Worm (Caenorhabditis elegans) whole organism, mixed stage, embryonic: Measurements from ENCODE around the gene K02E7.7.

Experiments used
- M03D4.4 ChIP-seq: sonication (generic microtip); optimal IDR thresholded peaks from 2 replicates; lab custom pipeline; 2017; ENCODE audit warnings: mild to moderate bottlenecking, missing genetic modification characterization, missing compliant biosample characterization
- bed-3 ChIP-seq: fragments of 200-800 bp; sonication (Bioruptor generic); optimal IDR thresholded peaks from 3 replicates; lab custom pipeline; 2018; ENCODE audit warnings: mild to moderate bottlenecking, missing genetic modification characterization, moderate library complexity, missing compliant biosample characterization
- blmp-1 ChIP-seq: fragments of 150-350 bp; optimal IDR thresholded peaks from 2 replicates; lab custom pipeline; 2014; ENCODE audit warnings: missing biosample characterization, missing genetic modification characterization
- ceh-39 ChIP-seq: fragments of 150-350 bp; optimal IDR thresholded peaks from 2 replicates; lab custom pipeline; 2014; ENCODE audit warnings: missing biosample characterization, missing genetic modification characterization
- ceh-43 ChIP-seq: fragments of 200-800 bp; sonication (Bioruptor generic); optimal IDR thresholded peaks from 2 replicates; lab custom pipeline; 2018; ENCODE audit warnings: mild to moderate bottlenecking, missing genetic modification characterization, moderate library complexity, missing compliant biosample characterization
- ceh-83 ChIP-seq: fragments of 200-800 bp; sonication (Bioruptor generic); optimal IDR thresholded peaks from 2 replicates; lab custom pipeline; 2018; ENCODE audit warnings: mild to moderate bottlenecking, missing genetic modification characterization, missing compliant biosample characterization
- ces-1 ChIP-seq: fragments of 150-350 bp; optimal IDR thresholded peaks from 2 replicates; lab custom pipeline; 2014; ENCODE audit warnings: missing biosample characterization, missing genetic modification reagents, missing genetic modification characterization
- cnd-1 ChIP-seq: fragments of 200-800 bp; sonication (Bioruptor generic); optimal IDR thresholded peaks from 2 replicates; lab custom pipeline; 2018; ENCODE audit warnings: mild to moderate bottlenecking, missing genetic modification characterization, missing compliant biosample characterization
- drap-1 ChIP-seq: fragments of 200-800 bp; sonication (Bioruptor generic); optimal IDR thresholded peaks from 3 replicates; lab custom pipeline; 2018; ENCODE audit warnings: mild to moderate bottlenecking, missing genetic modification characterization, missing compliant biosample characterization
- elt-1 ChIP-seq: sonication (generic microtip); optimal IDR thresholded peaks from 2 replicates; lab custom pipeline; 2017; ENCODE audit warnings: missing genetic modification characterization, mild to moderate bottlenecking, missing compliant biosample characterization, antibody characterized with exemption, moderate library complexity, borderline replicate concordance; ENCODE audit not compliant: insufficient read depth
- elt-3 ChIP-seq: fragments of 150-350 bp; optimal IDR thresholded peaks from 2 replicates; lab custom pipeline; 2014; ENCODE audit warnings: missing biosample characterization, missing genetic modification characterization
- flh-1 ChIP-seq: fragments of 200-800 bp; sonication (Bioruptor generic); optimal IDR thresholded peaks from 2 replicates; lab custom pipeline; 2018; ENCODE audit warnings: mild to moderate bottlenecking, missing genetic modification characterization, moderate library complexity, missing compliant biosample characterization
- ham-2 ChIP-seq: fragments of 200-800 bp; sonication (Bioruptor generic); optimal IDR thresholded peaks from 2 replicates; lab custom pipeline; 2018; ENCODE audit warnings: mild to moderate bottlenecking, missing genetic modification characterization, missing compliant biosample characterization
- hlh-1 ChIP-seq: fragments of 150-350 bp; optimal IDR thresholded peaks from 2 replicates; lab custom pipeline; 2014; ENCODE audit warnings: missing biosample characterization, missing genetic modification reagents, missing genetic modification characterization
- lin-13 ChIP-seq: fragments of 150-350 bp; optimal IDR thresholded peaks from 2 replicates; lab custom pipeline; 2014; ENCODE audit warnings: missing biosample characterization, missing genetic modification characterization
- lin-32 ChIP-seq: fragments of 200-800 bp; sonication (Bioruptor generic); optimal IDR thresholded peaks from 2 replicates; lab custom pipeline; 2018; ENCODE audit warnings: mild to moderate bottlenecking, missing genetic modification characterization, missing compliant biosample characterization
- lsy-2 ChIP-seq: fragments of 150-350 bp; optimal IDR thresholded peaks from 2 replicates; lab custom pipeline; 2014; ENCODE audit warnings: missing biosample characterization, missing genetic modification characterization
- mab-5 ChIP-seq: fragments of 150-350 bp; optimal IDR thresholded peaks from 2 replicates; lab custom pipeline; 2014; ENCODE audit warnings: missing biosample characterization, missing genetic modification characterization
- mep-1 ChIP-seq: fragments of 150-350 bp; optimal IDR thresholded peaks from 2 replicates; lab custom pipeline; 2017; ENCODE audit warnings: missing biosample characterization, missing genetic modification reagents, missing genetic modification characterization, inconsistent platforms
- mls-2 ChIP-seq: sonication (generic microtip); optimal IDR thresholded peaks from 2 replicates; lab custom pipeline; 2016; ENCODE audit warnings: mild to moderate bottlenecking, missing genetic modification characterization, moderate library complexity, missing compliant biosample characterization
- nhr-12 ChIP-seq: fragments of 150-350 bp; optimal IDR thresholded peaks from 2 replicates; lab custom pipeline; 2014; ENCODE audit warnings: missing biosample characterization, missing genetic modification characterization
- nhr-2 ChIP-seq: fragments of 150-350 bp; optimal IDR thresholded peaks from 2 replicates; lab custom pipeline; 2014; ENCODE audit warnings: missing biosample characterization, missing genetic modification characterization
- nhr-237 ChIP-seq: fragments of 150-350 bp; optimal IDR thresholded peaks from 2 replicates; lab custom pipeline; 2014; ENCODE audit warnings: missing biosample characterization, missing genetic modification characterization
- nhr-28 ChIP-seq: fragments of 150-350 bp; optimal IDR thresholded peaks from 2 replicates; lab custom pipeline; 2014; ENCODE audit warnings: missing biosample characterization, missing genetic modification characterization
- nhr-76 ChIP-seq: sonication (generic microtip); optimal IDR thresholded peaks from 2 replicates; lab custom pipeline; 2017; ENCODE audit warnings: missing biosample characterization, missing genetic modification characterization
- pha-4 ChIP-seq: fragments of 150-350 bp; optimal IDR thresholded peaks from 2 replicates; lab custom pipeline; 2018; ENCODE audit warnings: missing biosample characterization, missing genetic modification reagents, missing genetic modification characterization
- sem-2 ChIP-seq: fragments of 200-800 bp; sonication (Bioruptor generic); optimal IDR thresholded peaks from 2 replicates; lab custom pipeline; 2018; ENCODE audit warnings: mild to moderate bottlenecking, missing genetic modification characterization, missing compliant biosample characterization
- snpc-4 ChIP-seq: fragments of 150-350 bp; optimal IDR thresholded peaks from 2 replicates; lab custom pipeline; 2014; ENCODE audit warnings: missing biosample characterization, missing genetic modification characterization
- tbx-8 ChIP-seq: fragments of 200-800 bp; sonication (Bioruptor generic); optimal IDR thresholded peaks from 2 replicates; lab custom pipeline; 2018; ENCODE audit warnings: mild to moderate bottlenecking, missing genetic modification characterization, moderate library complexity, missing compliant biosample characterization
- unc-120 ChIP-seq: sonication (generic microtip); optimal IDR thresholded peaks from 2 replicates; lab custom pipeline; 2017; ENCODE audit warnings: missing genetic modification characterization, missing compliant biosample characterization; ENCODE audit not compliant: poor library complexity, severe bottlenecking
- unc-39 ChIP-seq: fragments of 150-350 bp; optimal IDR thresholded peaks from 2 replicates; lab custom pipeline; 2014; ENCODE audit warnings: missing biosample characterization, missing genetic modification characterization
- unc-62 ChIP-seq: fragments of 150-350 bp; optimal IDR thresholded peaks from 2 replicates; lab custom pipeline; 2014; ENCODE audit warnings: missing biosample characterization, missing genetic modification reagents, missing genetic modification characterization
- zip-8 ChIP-seq: fragments of 150-350 bp; optimal IDR thresholded peaks from 2 replicates; lab custom pipeline; 2014; ENCODE audit warnings: missing biosample characterization, missing genetic modification characterization
- ztf-11 ChIP-seq: fragments of 150-350 bp; optimal IDR thresholded peaks from 2 replicates; lab custom pipeline; 2014; ENCODE audit warnings: missing biosample characterization, missing genetic modification characterization

K02E7.7 gene

ce11 chrII:1086479-1086878, 31.7 kb downstream of the K02E7.7 start:
- TF ChIP-seq flh-1 (GFP tag; lab: Kevin White, UChicago) (no peak), nhr-12 (tag; lab: Kevin White, UChicago) (no peak), lsy-2 (no peak), blmp-1 (tag; lab: Kevin White, UChicago) (no peak), cnd-1 (tag; lab: Kevin White, UChicago) (no peak), elt-3 (tag; lab: Kevin White, UChicago) (no peak), ceh-43 (GFP tag; lab: Kevin White, UChicago) (no peak), ham-2 (GFP tag; lab: Kevin White, UChicago) (no peak), tbx-8 (GFP tag; lab: Kevin White, UChicago) (no peak), nhr-76 (no peak), sem-2 (no peak), nhr-2 (tag; lab: Kevin White, UChicago) (no peak), unc-62 (no peak), mab-5 (tag; lab: Kevin White, UChicago) (no peak), bed-3 (GFP tag; lab: Kevin White, UChicago) (no peak), lin-13 (tag; lab: Kevin White, UChicago) (no peak), pha-4 (no peak), ztf-11 (tag; lab: Kevin White, UChicago) (no peak), lin-32 (GFP tag; lab: Kevin White, UChicago) (no peak)

DNA sequence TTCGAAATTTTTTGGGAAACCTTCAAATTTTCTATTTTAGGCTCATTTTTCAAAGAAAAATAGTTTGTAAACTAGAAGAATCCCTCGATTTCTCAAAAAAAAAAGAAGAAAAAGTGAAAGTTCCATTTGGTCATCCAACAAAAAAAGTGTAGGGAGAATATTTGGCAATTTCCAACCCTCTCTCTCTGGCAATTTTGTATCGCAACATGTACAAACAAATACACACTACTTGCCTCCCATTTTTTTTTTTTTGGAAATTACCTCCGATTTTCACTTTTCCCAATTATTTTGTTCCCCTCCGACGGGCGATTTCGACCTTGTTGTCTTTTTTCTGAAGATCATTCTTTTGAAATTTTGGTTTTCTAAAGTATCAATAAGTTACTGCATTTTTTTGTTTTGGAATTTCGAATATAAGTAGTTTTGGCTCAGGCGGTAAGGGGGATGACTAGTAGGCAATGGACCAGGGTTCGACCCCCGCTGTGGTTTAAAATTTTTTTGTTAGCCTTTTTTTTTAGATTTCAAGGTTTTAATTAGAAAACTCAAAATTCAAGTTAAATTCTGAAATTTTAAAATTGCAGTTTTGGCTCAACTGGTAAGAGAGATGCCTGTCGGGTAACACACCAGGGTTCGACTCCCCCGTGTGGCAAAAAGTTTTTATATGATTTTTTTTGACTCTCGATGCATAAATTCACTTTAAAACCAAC, 33.9 kb downstream of the K02E7.7 start:
- TF ChIP-seq M03D4.4 (tag; lab: Kevin White, UChicago): no peak
- TF ChIP-seq ces-1 (GFP tag; lab: Kevin White, UChicago): no peak
- TF ChIP-seq nhr-237 (tag; lab: Kevin White, UChicago): no peak
- TF ChIP-seq ceh-83 (GFP tag; lab: Kevin White, UChicago): no peak
- no peak for TF ChIP-seq zip-8 (tag; lab: Kevin White, UChicago)
- no peak for TF ChIP-seq flh-1 (GFP tag; lab: Kevin White, UChicago)
- TF ChIP-seq lin-13 (tag; lab: Kevin White, UChicago): no peak
- TF ChIP-seq mab-5 (tag; lab: Kevin White, UChicago): no peak
- no peak for TF ChIP-seq mep-1
- no peak for TF ChIP-seq hlh-1
- TF ChIP-seq lsy-2: no peak
- TF ChIP-seq unc-62: no peak
- no peak for TF ChIP-seq ceh-43 (GFP tag; lab: Kevin White, UChicago)
- no peak for TF ChIP-seq nhr-12 (tag; lab: Kevin White, UChicago)
- no peak for TF ChIP-seq drap-1 (GFP tag; lab: Kevin White, UChicago)
- no peak for TF ChIP-seq unc-120 (tag; lab: Kevin White, UChicago)
- no peak for TF ChIP-seq blmp-1 (tag; lab: Kevin White, UChicago)
- no peak for TF ChIP-seq snpc-4 (tag; lab: Kevin White, UChicago)
- no peak for TF ChIP-seq elt-3 (tag; lab: Kevin White, UChicago)
- TF ChIP-seq, all 35 proteins: peak for 0

DNA sequence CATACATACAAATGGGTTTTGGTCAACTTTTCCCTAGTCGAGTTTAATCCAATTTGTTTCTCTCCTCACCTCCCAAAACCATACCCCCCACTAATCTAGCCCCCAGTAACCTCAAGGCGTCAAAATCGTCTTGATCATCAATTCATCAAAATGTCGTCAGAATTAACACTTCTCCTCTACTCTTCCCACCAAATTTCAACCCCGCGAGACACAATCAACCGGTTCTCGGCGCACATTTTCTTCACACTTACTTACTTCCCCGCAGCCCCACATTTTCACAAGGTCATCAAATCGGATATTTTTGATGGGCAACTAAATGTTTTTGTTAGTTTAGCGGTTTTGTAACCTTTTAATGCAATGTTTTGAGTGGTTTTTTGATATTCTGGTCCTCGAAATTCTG, 35.9 kb downstream of the K02E7.7 start:
- TF ChIP-seq bed-3 (GFP tag; lab: Kevin White, UChicago) (no peak), unc-62 (no peak), unc-39 (tag; lab: Kevin White, UChicago) (no peak), nhr-28 (tag; lab: Kevin White, UChicago) (no peak), flh-1 (GFP tag; lab: Kevin White, UChicago) (no peak), M03D4.4 (tag; lab: Kevin White, UChicago) (no peak), ham-2 (GFP tag; lab: Kevin White, UChicago) (no peak), tbx-8 (GFP tag; lab: Kevin White, UChicago) (no peak), nhr-2 (tag; lab: Kevin White, UChicago) (no peak), ceh-43 (GFP tag; lab: Kevin White, UChicago) (no peak), mab-5 (tag; lab: Kevin White, UChicago) (no peak), lin-32 (GFP tag; lab: Kevin White, UChicago) (no peak), mls-2 (no peak), pha-4 (no peak), nhr-12 (tag; lab: Kevin White, UChicago) (no peak), lsy-2 (no peak)

ce11 chrII:1091706-1092105, 36.9 kb downstream of the K02E7.7 start, which contains the start of gene snf-3:
Gene snf-3 (plus strand): TSS chrII:1092006.
- TF ChIP-seq elt-1 (tag; lab: Kevin White, UChicago) (no peak), unc-39 (tag; lab: Kevin White, UChicago) (no peak), lsy-2 (no peak), unc-120 (tag; lab: Kevin White, UChicago) (no peak), lin-13 (tag; lab: Kevin White, UChicago) (no peak), ceh-39 (tag; lab: Kevin White, UChicago) (no peak), ham-2 (GFP tag; lab: Kevin White, UChicago) (no peak), blmp-1 (tag; lab: Kevin White, UChicago) (no peak), ceh-83 (GFP tag; lab: Kevin White, UChicago) (no peak), nhr-28 (tag; lab: Kevin White, UChicago) (no peak), nhr-76 (no peak), nhr-237 (tag; lab: Kevin White, UChicago) (no peak), sem-2 (no peak), flh-1 (GFP tag; lab: Kevin White, UChicago) (no peak), mep-1 (no peak), ztf-11 (tag; lab: Kevin White, UChicago) (no peak), tbx-8 (GFP tag; lab: Kevin White, UChicago) (no peak), M03D4.4 (tag; lab: Kevin White, UChicago) (no peak), unc-62 (no peak), ceh-43 (GFP tag; lab: Kevin White, UChicago) (no peak)
